Worm (Caenorhabditis elegans): ENCODE results near the gene vps-60.

Gene vps-60

DNA sequence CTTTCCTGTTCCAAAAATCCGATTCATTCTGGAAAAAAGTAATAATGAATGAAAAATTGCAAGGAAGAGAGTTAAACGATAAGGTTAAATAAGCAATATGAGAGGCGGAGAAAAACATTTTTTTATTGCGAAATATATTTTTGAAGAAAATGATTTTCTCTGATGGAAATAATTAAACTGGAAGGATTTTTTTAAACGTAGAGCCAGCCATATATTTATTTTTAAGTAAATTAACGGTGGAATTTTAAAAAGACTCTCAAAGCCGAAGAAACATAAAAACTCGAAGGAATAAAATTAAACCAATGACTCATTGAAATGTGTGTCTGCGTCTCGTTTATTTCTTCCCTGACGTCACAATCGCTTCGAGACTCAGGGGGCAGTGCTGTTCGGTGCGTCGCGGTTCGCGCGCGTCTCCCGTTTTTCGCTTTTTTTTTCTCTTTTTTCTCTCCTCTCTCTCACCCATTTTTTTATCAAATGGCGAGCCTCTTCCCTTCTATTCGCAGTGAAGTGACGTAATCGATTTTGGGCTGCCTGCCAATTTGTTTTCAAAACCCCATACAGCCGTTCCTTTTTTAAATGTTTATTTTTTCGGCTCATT is at the start of gene vps-60:
Gene vps-60, minus strand, starts transcription at position 30 of the 598 bp plus-strand sequence.
- TF ChIP-seq lin-11 (tag; optimal IDR thresholded peaks at IDR 0.05) = peak; percentile 91
- TF ChIP-seq ceh-82 (tag; optimal IDR thresholded peaks at IDR 0.05) = no peak
- no peak for TF ChIP-seq R02D3.7 (tag; optimal IDR thresholded peaks at IDR 0.05)
- TF ChIP-seq unc-55 (GFP tag; optimal IDR thresholded peaks at IDR 0.05) = peak; percentile 99
- TF ChIP-seq lin-39 (tag; optimal IDR thresholded peaks at IDR 0.05) = no peak
- TF ChIP-seq zag-1 (tag; optimal IDR thresholded peaks at IDR 0.05) = peak; percentile 84
- TF ChIP-seq nhr-11 (tag; optimal IDR thresholded peaks at IDR 0.05) = no peak
- peak; percentile 75 for TF ChIP-seq Y55F3AM.14 (GFP tag; optimal IDR thresholded peaks at IDR 0.05)
- peak; percentile 90 for TF ChIP-seq ztf-4 (tag; optimal IDR thresholded peaks at IDR 0.05)
- TF ChIP-seq sma-9 (GFP tag; optimal IDR thresholded peaks at IDR 0.05) = peak; percentile 94
- no peak for TF ChIP-seq sma-9 (tag; optimal IDR thresholded peaks at IDR 0.05)
- peak; percentile 94 for TF ChIP-seq lin-13 (GFP tag; optimal IDR thresholded peaks at IDR 0.05)
- peak; percentile 20 for TF ChIP-seq nhr-10 (tag; optimal IDR thresholded peaks at IDR 0.05)
- no peak for TF ChIP-seq nhr-77 (tag; optimal IDR thresholded peaks at IDR 0.05)
- no peak for TF ChIP-seq ztf-11 (tag; optimal IDR thresholded peaks at IDR 0.05)
- TF ChIP-seq sma-3 (GFP tag; optimal IDR thresholded peaks at IDR 0.05) = peak; percentile 94
- TF ChIP-seq fos-1 (tag; optimal IDR thresholded peaks at IDR 0.05) = peak; percentile 100
- no peak for TF ChIP-seq elt-1 (tag; optimal IDR thresholded peaks at IDR 0.05)
- TF ChIP-seq C34F6.9 (tag; optimal IDR thresholded peaks at IDR 0.05) = peak; percentile 98
- no peak for TF ChIP-seq aly-2 (tag; optimal IDR thresholded peaks at IDR 0.05)
- peak; percentile 85 for TF ChIP-seq mab-5 (tag; optimal IDR thresholded peaks at IDR 0.05)
- TF ChIP-seq gmeb-1 (tag; optimal IDR thresholded peaks at IDR 0.05) = peak; percentile 84
- no peak for TF ChIP-seq mbf-1 (tag; optimal IDR thresholded peaks at IDR 0.05)
- no peak for TF ChIP-seq dmd-4 (tag; optimal IDR thresholded peaks at IDR 0.05)
- peak; percentile 92 for TF ChIP-seq nhr-129 (tag; optimal IDR thresholded peaks at IDR 0.05)
- peak; percentile 71 for TF ChIP-seq egl-27 (tag; optimal IDR thresholded peaks at IDR 0.05)
- no peak for TF ChIP-seq elt-3 (tag; optimal IDR thresholded peaks at IDR 0.05)
- TF ChIP-seq nhr-21 (tag; optimal IDR thresholded peaks at IDR 0.05) = peak; percentile 87
- TF ChIP-seq mdl-1 (tag; optimal IDR thresholded peaks at IDR 0.05) = peak; percentile 29 to 72
- peak; percentile 74 to 93 for TF ChIP-seq lsy-2 (tag; optimal IDR thresholded peaks at IDR 0.05)
- TF ChIP-seq unc-62 (GFP tag; optimal IDR thresholded peaks at IDR 0.05) = peak; percentile 51
- TF ChIP-seq alr-1 (tag; optimal IDR thresholded peaks at IDR 0.05) = no peak
- no peak for TF ChIP-seq nhr-23 (tag; optimal IDR thresholded peaks at IDR 0.05)
- TF ChIP-seq ceh-16 (tag; optimal IDR thresholded peaks at IDR 0.05) = peak; percentile 30
- no peak for TF ChIP-seq ztf-1 (GFP tag; conservative IDR thresholded peaks at IDR 0.05)
- TF ChIP-seq nhr-237 (tag; optimal IDR thresholded peaks at IDR 0.05) = no peak
- peak; percentile 86 for TF ChIP-seq snpc-4 (tag; optimal IDR thresholded peaks at IDR 0.05)
- TF ChIP-seq nhr-6 (tag; optimal IDR thresholded peaks at IDR 0.05) = peak; percentile 76
- peak; percentile 90 for TF ChIP-seq sem-4 (tag; optimal IDR thresholded peaks at IDR 0.05)
- TF ChIP-seq crh-2 (tag; optimal IDR thresholded peaks at IDR 0.05) = peak; percentile 98
- TF ChIP-seq ama-1 (optimal IDR thresholded peaks at IDR 0.05) = peak; percentile 64
- peak; percentile 14 for TF ChIP-seq skn-1 (tag; optimal IDR thresholded peaks at IDR 0.05)
- TF ChIP-seq nhr-12 (tag; optimal IDR thresholded peaks at IDR 0.05) = no peak
- TF ChIP-seq nhr-25 (tag; optimal IDR thresholded peaks at IDR 0.05) = peak; percentile 84
- peak; percentile 90 for TF ChIP-seq F13H6.1 (tag; optimal IDR thresholded peaks at IDR 0.05)
- no peak for TF ChIP-seq unc-39 (tag; optimal IDR thresholded peaks at IDR 0.05)
- TF ChIP-seq ZK546.5 (tag; optimal IDR thresholded peaks at IDR 0.05) = peak; percentile 27
- no peak for TF ChIP-seq peb-1 (tag; optimal IDR thresholded peaks at IDR 0.05)
- peak; percentile 91 for TF ChIP-seq blmp-1 (tag; optimal IDR thresholded peaks at IDR 0.05; ENCODE audit: insufficient read depth)
